Fruit fly (Drosophila melanogaster) whole organism, embryonic: Measurements from ENCODE around the gene CG6398.
A peak's percentile ranks its signal among the peaks of the same experiment; 100 is the strongest.

Experiments
- Aef1 ChIP-seq: fragments of 200-800 bp; sonication (Bioruptor generic); IDR thresholded peaks from 3 replicates; pipeline ENCODE4 v1.3.6; 2022; ENCODE audit warnings: missing biosample characterization, missing genetic modification characterization
- Asciz ChIP-seq: fragments of 200-800 bp; sonication (Bioruptor generic); optimal IDR thresholded peaks from 2 replicates; lab custom pipeline; 2017; ENCODE audit warnings: missing biosample characterization, mild to moderate bottlenecking, missing genetic modification characterization, missing genetic modification reagents
- Atf-2 ChIP-seq: fragments of 200-800 bp; sonication (Bioruptor generic); optimal IDR thresholded peaks from 2 replicates; lab custom pipeline; 2016; ENCODE audit warnings: missing biosample characterization, missing genetic modification characterization
- CG10366 ChIP-seq: fragments of 200-800 bp; sonication (Bioruptor generic); IDR thresholded peaks from 2 replicates; pipeline ENCODE4 v1.3.6; 2022; ENCODE audit warnings: missing biosample characterization, missing genetic modification characterization
- CG11560 ChIP-seq: fragments of 200-800 bp; sonication (Bioruptor generic); IDR thresholded peaks from 3 replicates; pipeline ENCODE4 v1.3.6; 2022; ENCODE audit warnings: missing biosample characterization, missing genetic modification characterization
- CG12236 ChIP-seq: fragments of 200-800 bp; sonication (Bioruptor generic); optimal IDR thresholded peaks from 2 replicates; lab custom pipeline; 2016; ENCODE audit warnings: missing biosample characterization, missing genetic modification characterization
- CG12659 ChIP-seq: fragments of 200-800 bp; sonication (Bioruptor generic); optimal IDR thresholded peaks from 3 replicates; lab custom pipeline; 2017; ENCODE audit warnings: mild to moderate bottlenecking, missing biosample characterization, missing genetic modification reagents, missing genetic modification characterization
- CG13296 ChIP-seq: fragments of 200-800 bp; sonication (Bioruptor generic); optimal IDR thresholded peaks from 3 replicates; lab custom pipeline; 2018; ENCODE audit warnings: missing biosample characterization, mild to moderate bottlenecking, missing genetic modification characterization
- CG15011 ChIP-seq: fragments of 200-800 bp; sonication (Bioruptor generic); optimal IDR thresholded peaks from 3 replicates; lab custom pipeline; 2018; ENCODE audit warnings: missing biosample characterization, mild to moderate bottlenecking, missing genetic modification characterization
- CG16813 ChIP-seq: fragments of 200-800 bp; sonication (Bioruptor generic); IDR thresholded peaks from 3 replicates; pipeline ENCODE4 v1.3.6; 2022; ENCODE audit warnings: missing biosample characterization, missing genetic modification characterization; ENCODE audit not compliant: partially characterized antibody
- CG33213 ChIP-seq: fragments of 200-800 bp; sonication (Bioruptor generic); optimal IDR thresholded peaks from 3 replicates; lab custom pipeline; 2016; ENCODE audit warnings: missing biosample characterization, missing genetic modification characterization
- CG4282 ChIP-seq: fragments of 200-800 bp; sonication (Bioruptor generic); optimal IDR thresholded peaks from 2 replicates; lab custom pipeline; 2016; ENCODE audit warnings: missing biosample characterization, missing genetic modification characterization
- CG4707 ChIP-seq: fragments of 200-800 bp; sonication (Bioruptor generic); optimal IDR thresholded peaks from 2 replicates; lab custom pipeline; 2018; ENCODE audit warnings: missing biosample characterization, mild to moderate bottlenecking, missing genetic modification characterization, moderate library complexity
- CG6272 ChIP-seq: fragments of 200-800 bp; sonication (Bioruptor generic); IDR thresholded peaks from 2 replicates; pipeline ENCODE4 v1.3.6; 2022; ENCODE audit warnings: missing biosample characterization, missing genetic modification characterization
- CG6683 ChIP-seq: fragments of 200-800 bp; sonication (Bioruptor generic); optimal IDR thresholded peaks from 2 replicates; lab custom pipeline; 2017; ENCODE audit warnings: missing biosample characterization, mild to moderate bottlenecking, missing genetic modification characterization, missing genetic modification reagents
- CG7271 ChIP-seq: fragments of 200-800 bp; sonication (Bioruptor generic); optimal IDR thresholded peaks from 2 replicates; lab custom pipeline; 2018; ENCODE audit warnings: missing biosample characterization, mild to moderate bottlenecking, missing genetic modification characterization, moderate library complexity
- CG7987 ChIP-seq: fragments of 200-800 bp; sonication (Bioruptor generic); optimal IDR thresholded peaks from 2 replicates; lab custom pipeline; 2018; ENCODE audit warnings: missing biosample characterization, mild to moderate bottlenecking, missing genetic modification characterization, moderate library complexity
- CG8281 ChIP-seq: fragments of 200-800 bp; sonication (Bioruptor generic); optimal IDR thresholded peaks from 2 replicates; lab custom pipeline; 2018; ENCODE audit warnings: missing biosample characterization, mild to moderate bottlenecking, missing genetic modification characterization, moderate library complexity
- CG9876 ChIP-seq: fragments of 200-800 bp; sonication (Bioruptor generic); optimal IDR thresholded peaks from 2 replicates; lab custom pipeline; 2016; ENCODE audit warnings: missing biosample characterization, missing genetic modification characterization
- CTCF ChIP-seq: fragments of 200-800 bp; sonication (Bioruptor generic); optimal IDR thresholded peaks from 2 replicates; lab custom pipeline; 2017; ENCODE audit warnings: missing biosample characterization, mild to moderate bottlenecking, missing genetic modification characterization, moderate library complexity
- Dad ChIP-seq: fragments of 200-800 bp; sonication (Bioruptor generic); optimal IDR thresholded peaks from 3 replicates; lab custom pipeline; 2016; ENCODE audit warnings: missing biosample characterization, missing genetic modification characterization
- Dref ChIP-seq: fragments of 200-800 bp; sonication (Bioruptor generic); IDR thresholded peaks from 2 replicates; pipeline ENCODE4 v1.3.6; 2022; ENCODE audit warnings: missing biosample characterization, missing genetic modification characterization
- Eip74EF ChIP-seq, 2 experiments: fragments of 200-800 bp in 1 of 2; fragments of >200 bp in 1 of 2; sonication (Bioruptor generic) in 1 of 2; optimal IDR thresholded peaks; 2 replicates each; lab custom pipeline; 2017 to 2019; ENCODE audit warnings: missing biosample characterization in 2 of 2, missing genetic modification characterization in 2 of 2, mild to moderate bottlenecking in 1 of 2, moderate library complexity in 1 of 2
- Fer1 ChIP-seq: fragments of 200-800 bp; sonication (Bioruptor generic); optimal IDR thresholded peaks from 2 replicates; lab custom pipeline; 2017; ENCODE audit warnings: missing biosample characterization, mild to moderate bottlenecking, missing genetic modification characterization
- Fer3 ChIP-seq: fragments of 200-800 bp; sonication (Bioruptor generic); optimal IDR thresholded peaks from 2 replicates; lab custom pipeline; 2018; ENCODE audit warnings: missing biosample characterization, mild to moderate bottlenecking, missing genetic modification characterization, moderate library complexity
- HLHmδ ChIP-seq: fragments of 200-800 bp; sonication (Bioruptor generic); optimal IDR thresholded peaks from 2 replicates; lab custom pipeline; 2018; ENCODE audit warnings: missing biosample characterization, mild to moderate bottlenecking, missing genetic modification characterization, moderate library complexity
- Kr ChIP-seq: fragments of 200-800 bp; sonication (Bioruptor generic); optimal IDR thresholded peaks from 2 replicates; lab custom pipeline; 2017; ENCODE audit warnings: missing biosample characterization, mild to moderate bottlenecking, missing genetic modification characterization
- MESR4 ChIP-seq: fragments of 200-800 bp; sonication (Bioruptor generic); optimal IDR thresholded peaks from 2 replicates; lab custom pipeline; 2018; ENCODE audit warnings: missing biosample characterization, mild to moderate bottlenecking, missing genetic modification characterization, moderate library complexity
- Nf-YB ChIP-seq: fragments of 200-800 bp; sonication (Bioruptor generic); optimal IDR thresholded peaks from 3 replicates; lab custom pipeline; 2019; ENCODE audit warnings: missing biosample characterization, mild to moderate bottlenecking, missing genetic modification characterization, moderate library complexity
- Opbp ChIP-seq: fragments of 200-800 bp; sonication (Bioruptor generic); IDR thresholded peaks from 3 replicates; pipeline ENCODE4 v1.3.6; 2022; ENCODE audit warnings: missing biosample characterization, missing genetic modification characterization; ENCODE audit not compliant: partially characterized antibody
- Optix ChIP-seq: fragments of 200-800 bp; sonication (Bioruptor generic); IDR thresholded peaks from 3 replicates; pipeline ENCODE4 v1.3.6; 2022; ENCODE audit warnings: missing biosample characterization, missing genetic modification characterization
- Sox100B ChIP-seq: fragments of 200-800 bp; sonication (Bioruptor generic); optimal IDR thresholded peaks from 3 replicates; lab custom pipeline; 2018; ENCODE audit warnings: missing biosample characterization, mild to moderate bottlenecking, missing genetic modification characterization
- Ssrp ChIP-seq: fragments of 200-800 bp; sonication (Bioruptor generic); optimal IDR thresholded peaks from 2 replicates; lab custom pipeline; 2018; ENCODE audit warnings: missing biosample characterization, mild to moderate bottlenecking, missing genetic modification characterization, moderate library complexity
- ase ChIP-seq: fragments of 200-800 bp; sonication (Bioruptor generic); IDR thresholded peaks from 3 replicates; pipeline ENCODE4 v1.3.6; 2022; ENCODE audit warnings: missing biosample characterization, missing genetic modification characterization
- br ChIP-seq: fragments of >200 bp; optimal IDR thresholded peaks from 2 replicates; lab custom pipeline; 2017
- cg ChIP-seq: fragments of 200-800 bp; sonication (Bioruptor generic); optimal IDR thresholded peaks from 3 replicates; lab custom pipeline; 2019; ENCODE audit warnings: missing biosample characterization, mild to moderate bottlenecking, missing genetic modification characterization, moderate library complexity
- chif ChIP-seq, 2 experiments: fragments of 200-800 bp; sonication (Bioruptor generic); optimal IDR thresholded peaks; 3 replicates each; lab custom pipeline; 2016; ENCODE audit warnings: missing biosample characterization in 2 of 2, missing genetic modification characterization in 2 of 2
- da ChIP-seq: fragments of 200-800 bp; sonication (Bioruptor generic); optimal IDR thresholded peaks from 2 replicates; lab custom pipeline; 2016; ENCODE audit warnings: missing biosample characterization, missing genetic modification characterization
- dmrt11E ChIP-seq: fragments of 200-800 bp; sonication (Bioruptor generic); optimal IDR thresholded peaks from 3 replicates; lab custom pipeline; 2018; ENCODE audit warnings: missing biosample characterization, mild to moderate bottlenecking, missing genetic modification characterization, moderate library complexity
- fd102C ChIP-seq: fragments of 200-800 bp; sonication (Bioruptor generic); optimal IDR thresholded peaks from 2 replicates; lab custom pipeline; 2018; ENCODE audit warnings: missing biosample characterization, mild to moderate bottlenecking, missing genetic modification characterization, moderate library complexity
- hbn ChIP-seq: fragments of 200-800 bp; sonication (Bioruptor generic); IDR thresholded peaks from 2 replicates; pipeline ENCODE4 v1.3.6; 2022; ENCODE audit warnings: missing biosample characterization, missing genetic modification characterization; ENCODE audit not compliant: partially characterized antibody
- her ChIP-seq: fragments of 200-800 bp; sonication (Bioruptor generic); optimal IDR thresholded peaks from 2 replicates; lab custom pipeline; 2016; ENCODE audit warnings: missing biosample characterization, missing genetic modification characterization
- hkb ChIP-seq, 2 experiments: fragments of 200-800 bp in 1 of 2; fragments of >200 bp in 1 of 2; sonication (Bioruptor generic) in 1 of 2; IDR thresholded peaks in 1 of 2; optimal IDR thresholded peaks in 1 of 2; 2 replicates each; pipeline versions ENCODE4 v1.3.6 to Lab custom; 2017 to 2022; ENCODE audit warnings: missing biosample characterization in 1 of 2, missing genetic modification characterization in 1 of 2
- insv ChIP-seq, 2 experiments: fragments of 200-800 bp; sonication (Bioruptor generic); optimal IDR thresholded peaks; 3 replicates each; lab custom pipeline; 2016 to 2018; ENCODE audit warnings: missing biosample characterization in 2 of 2, missing genetic modification characterization in 2 of 2
- knrl ChIP-seq: fragments of 200-800 bp; sonication (Bioruptor generic); IDR thresholded peaks from 3 replicates; pipeline ENCODE4 v1.3.6; 2022; ENCODE audit warnings: missing biosample characterization, missing genetic modification characterization; ENCODE audit not compliant: partially characterized antibody
- pros ChIP-seq: fragments of 200-800 bp; sonication (Bioruptor generic); optimal IDR thresholded peaks from 3 replicates; lab custom pipeline; 2019; ENCODE audit warnings: missing biosample characterization, mild to moderate bottlenecking, missing genetic modification characterization, moderate library complexity
- seq ChIP-seq: fragments of 200-800 bp; sonication (Bioruptor generic); IDR thresholded peaks from 2 replicates; pipeline ENCODE4 v1.3.6; 2022; ENCODE audit warnings: missing biosample characterization, missing genetic modification characterization
- tgo ChIP-seq: fragments of 200-800 bp; sonication (Bioruptor generic); IDR thresholded peaks from 3 replicates; pipeline ENCODE4 v1.3.6; 2022; ENCODE audit warnings: missing biosample characterization, missing genetic modification characterization
- tx ChIP-seq: fragments of 200-800 bp; sonication (Bioruptor generic); optimal IDR thresholded peaks from 2 replicates; lab custom pipeline; 2016; ENCODE audit warnings: missing biosample characterization, missing genetic modification characterization
- vfl ChIP-seq: fragments of 200-800 bp; sonication (Bioruptor generic); optimal IDR thresholded peaks from 2 replicates; lab custom pipeline; 2016; ENCODE audit warnings: missing biosample characterization, missing genetic modification characterization
- yki ChIP-seq: fragments of >200 bp; optimal IDR thresholded peaks from 3 replicates; lab custom pipeline; 2018

Gene CG6398

dm6 chrX:17850179-17850578 is 19.6 kb downstream of the CG6398 start, which contains the start of the genes CG15814 and Spt7 (continued):
- TF ChIP-seq Ssrp (no peak), Atf-2 (GFP tag; lab: Kevin White, UChicago) (no peak), Opbp (GFP tag; lab: Robert Waterston, UW) (peak; percentile 84), CG8281 (no peak), pros (GFP tag; lab: Kevin White, UChicago) (no peak), CG13296 (GFP tag; lab: Kevin White, UChicago) (peak; percentile 48), CG10366 (GFP tag; lab: Robert Waterston, UW) (no peak), dmrt11E (tag; lab: Kevin White, UChicago) (peak; percentile 11), tgo (GFP tag; lab: Robert Waterston, UW) (no peak), fd102C (GFP tag; lab: Kevin White, UChicago) (no peak), Sox100B (GFP tag; lab: Kevin White, UChicago) (no peak), her (GFP tag; lab: Kevin White, UChicago) (peak; percentile 53), Eip74EF (GFP tag; optimal IDR thresholded peaks at IDR 0.05; lab: Kevin White, UChicago) (no peak), seq (GFP tag; lab: Robert Waterston, UW) (no peak), hkb (optimal IDR thresholded peaks at IDR 0.05; lab: Kevin White, UChicago) (no peak), hkb (GFP tag; IDR thresholded peaks at IDR 0.05; lab: Robert Waterston, UW) (no peak; the same call in 1 of the 2 replicates), yki (lab: Kevin White, UChicago) (no peak), CG6272 (GFP tag; lab: Robert Waterston, UW) (no peak), CG9876 (GFP tag; lab: Kevin White, UChicago) (no peak), knrl (GFP tag; lab: Robert Waterston, UW) (peak; percentile 87), Nf-YB (no peak), br (lab: Kevin White, UChicago) (no peak), CG7271 (tag; lab: Kevin White, UChicago) (no peak), CTCF (GFP tag; lab: Kevin White, UChicago) (peak; percentile 53), Optix (GFP tag; lab: Robert Waterston, UW) (no peak), Dad (GFP tag; lab: Kevin White, UChicago) (peak; percentile 11), CG16813 (GFP tag; lab: Robert Waterston, UW) (peak; percentile 84), tx (GFP tag; lab: Kevin White, UChicago) (peak; percentile 15), cg (peak; percentile 55), CG7987 (GFP tag; lab: Kevin White, UChicago) (peak; percentile 40), HLHmδ (GFP tag; lab: Kevin White, UChicago) (peak; percentile 13), CG6683 (GFP tag; lab: Kevin White, UChicago) (peak; percentile 31), CG12659 (peak; percentile 67), Fer3 (tag; lab: Kevin White, UChicago) (no peak), Kr (no peak), Aef1 (no peak), vfl (GFP tag; lab: Kevin White, UChicago) (peak; percentile 48), MESR4 (GFP tag; lab: Kevin White, UChicago) (peak; percentile 62), CG4707 (GFP tag; lab: Kevin White, UChicago) (no peak), CG15011 (GFP tag; lab: Kevin White, UChicago) (no peak), Fer1 (peak; percentile 66), ase (GFP tag; lab: Robert Waterston, UW) (no peak), CG4282 (GFP tag; lab: Kevin White, UChicago) (peak; percentile 31), chif (GFP tag; optimal IDR thresholded peaks at IDR 0.05; lab: Kevin White, UChicago) (peak in 1 of 2 experiments; percentile 35), hbn (GFP tag; lab: Robert Waterston, UW) (peak; percentile 84), insv (GFP tag; optimal IDR thresholded peaks at IDR 0.05; lab: Kevin White, UChicago) (peak in 1 of 2 experiments; percentile 55), Asciz (GFP tag; lab: Kevin White, UChicago) (no peak), CG12236 (GFP tag; lab: Kevin White, UChicago) (peak; percentile 37), da (GFP tag; lab: Kevin White, UChicago) (no peak), Dref (peak; percentile 85), CG11560 (tag; lab: Robert Waterston, UW) (no peak), CG33213 (GFP tag; lab: Kevin White, UChicago) (peak; percentile 52)
